Worm (Caenorhabditis elegans) whole organism, L1 larva: ENCODE data around the gene ceh-38.
A peak's percentile ranks its signal among the peaks of the same experiment; 100 is the strongest.

Source experiments
- C04F5.9 ChIP-seq: sonication (generic microtip); optimal IDR thresholded peaks from 2 replicates; lab custom pipeline; 2016; ENCODE audit warnings: missing genetic modification characterization, missing compliant biosample characterization
- C16A3.4 ChIP-seq: fragments of 150-350 bp; optimal IDR thresholded peaks from 2 replicates; lab custom pipeline; 2014; ENCODE audit warnings: missing biosample characterization, missing genetic modification characterization
- C34B4.2 ChIP-seq: sonication (generic microtip); optimal IDR thresholded peaks from 2 replicates; lab custom pipeline; 2017; ENCODE audit warnings: mild to moderate bottlenecking, missing genetic modification characterization, missing compliant biosample characterization
- F16B12.6 ChIP-seq: fragments of 150-350 bp; optimal IDR thresholded peaks from 2 replicates; lab custom pipeline; 2014; ENCODE audit warnings: missing biosample characterization, missing genetic modification characterization
- alr-1 ChIP-seq: fragments of 200-800 bp; sonication (Bioruptor generic); optimal IDR thresholded peaks from 2 replicates; lab custom pipeline; 2018; ENCODE audit warnings: borderline replicate concordance, mild to moderate bottlenecking, missing genetic modification characterization, missing compliant biosample characterization
- aly-2 ChIP-seq: fragments of 150-350 bp; optimal IDR thresholded peaks from 2 replicates; lab custom pipeline; 2014; ENCODE audit warnings: missing biosample characterization, missing genetic modification characterization
- blmp-1 ChIP-seq: fragments of 150-350 bp; optimal IDR thresholded peaks from 2 replicates; lab custom pipeline; 2014; ENCODE audit warnings: missing biosample characterization, missing genetic modification characterization
- ceh-63 ChIP-seq: fragments of 200-800 bp; sonication (Bioruptor generic); optimal IDR thresholded peaks from 2 replicates; lab custom pipeline; 2018; ENCODE audit warnings: mild to moderate bottlenecking, missing genetic modification characterization, missing compliant biosample characterization
- ceh-82 ChIP-seq, 3 experiments: fragments of 150-350 bp in 1 of 3; sonication (generic microtip) in 2 of 3; optimal IDR thresholded peaks; 2 replicates each; lab custom pipeline; 2014 to 2017; ENCODE audit warnings: missing biosample characterization in 3 of 3, missing genetic modification characterization in 3 of 3
- ceh-88 ChIP-seq: fragments of 200-800 bp; sonication (Bioruptor generic); IDR thresholded peaks from 2 replicates; pipeline ENCODE4 v1.3.6; 2022; ENCODE audit warnings: missing genetic modification characterization, missing compliant biosample characterization
- ceh-90 ChIP-seq: sonication (generic microtip); optimal IDR thresholded peaks from 2 replicates; lab custom pipeline; 2016; ENCODE audit warnings: missing genetic modification characterization, missing compliant biosample characterization
- ces-1 ChIP-seq: fragments of 150-350 bp; optimal IDR thresholded peaks from 2 replicates; lab custom pipeline; 2014; ENCODE audit warnings: missing biosample characterization, missing genetic modification reagents, missing genetic modification characterization
- dpl-1 ChIP-seq, 3 experiments: fragments of 150-350 bp in 2 of 3; sonication (generic microtip) in 1 of 3; optimal IDR thresholded peaks; 2 replicates each; lab custom pipeline; 2014 to 2017; ENCODE audit warnings: missing biosample characterization in 3 of 3, missing genetic modification characterization in 3 of 3, missing genetic modification reagents in 3 of 3
- dsc-1 ChIP-seq: sonication (generic microtip); optimal IDR thresholded peaks from 2 replicates; lab custom pipeline; 2016; ENCODE audit warnings: mild to moderate bottlenecking, missing genetic modification characterization, missing compliant biosample characterization
- egl-13 ChIP-seq: sonication (generic microtip); optimal IDR thresholded peaks from 2 replicates; lab custom pipeline; 2016; ENCODE audit warnings: missing genotype, missing genetic modification reagents, missing genetic modification characterization, missing compliant biosample characterization
- elt-2 ChIP-seq: sonication (generic microtip); optimal IDR thresholded peaks from 2 replicates; lab custom pipeline; 2016; ENCODE audit warnings: missing genetic modification characterization, mild to moderate bottlenecking, inconsistent platforms, missing compliant biosample characterization, missing genetic modification reagents
- elt-3 ChIP-seq, 6 experiments: fragments of 150-350 bp in 1 of 6; sonication (generic microtip); optimal IDR thresholded peaks; 2 replicates each; lab custom pipeline; 2017 to 2018; ENCODE audit warnings: missing biosample characterization in 6 of 6, missing genetic modification characterization in 6 of 6, inconsistent platforms in 1 of 6
- ets-5 ChIP-seq: fragments of 200-800 bp; sonication (Bioruptor generic); IDR thresholded peaks from 2 replicates; pipeline ENCODE4 v1.3.6; 2022; ENCODE audit warnings: missing genetic modification characterization, missing compliant biosample characterization
- fkh-10 ChIP-seq: sonication (generic microtip); optimal IDR thresholded peaks from 2 replicates; lab custom pipeline; 2017; ENCODE audit warnings: missing biosample characterization, missing genetic modification reagents, missing genetic modification characterization
- fkh-4 ChIP-seq: sonication (generic microtip); optimal IDR thresholded peaks from 2 replicates; lab custom pipeline; 2016; ENCODE audit warnings: missing compliant biosample characterization, missing genetic modification characterization, borderline replicate concordance
- fkh-8 ChIP-seq: sonication (generic microtip); optimal IDR thresholded peaks from 2 replicates; lab custom pipeline; 2016; ENCODE audit warnings: mild to moderate bottlenecking, missing genetic modification characterization, missing compliant biosample characterization
- hlh-4 ChIP-seq: sonication (generic microtip); optimal IDR thresholded peaks from 2 replicates; lab custom pipeline; 2016; ENCODE audit warnings: mild to moderate bottlenecking, missing genetic modification characterization, missing compliant biosample characterization
- hpl-2 ChIP-seq: fragments of 150-350 bp; optimal IDR thresholded peaks from 2 replicates; lab custom pipeline; 2014; ENCODE audit warnings: missing biosample characterization, missing genetic modification reagents, missing genetic modification characterization
- irx-1 ChIP-seq: sonication (generic microtip); optimal IDR thresholded peaks from 2 replicates; lab custom pipeline; 2016; ENCODE audit warnings: missing genetic modification characterization, missing compliant biosample characterization
- isw-1 ChIP-seq: fragments of 200-800 bp; sonication (Bioruptor generic); IDR thresholded peaks from 2 replicates; pipeline ENCODE4 v1.3.6; 2022; ENCODE audit warnings: missing genetic modification characterization, missing compliant biosample characterization
- lin-13 ChIP-seq: fragments of 150-350 bp; optimal IDR thresholded peaks from 2 replicates; lab custom pipeline; 2014; ENCODE audit warnings: missing biosample characterization, missing genetic modification reagents, missing genetic modification characterization
- lin-14 ChIP-seq: fragments of 200-800 bp; sonication (Bioruptor generic); optimal IDR thresholded peaks from 2 replicates; lab custom pipeline; 2018; ENCODE audit warnings: mild to moderate bottlenecking, missing genetic modification characterization, moderate library complexity, missing compliant biosample characterization
- lir-3 ChIP-seq: sonication (generic microtip); optimal IDR thresholded peaks from 2 replicates; lab custom pipeline; 2016; ENCODE audit warnings: mild to moderate bottlenecking, missing genetic modification characterization, moderate library complexity, missing compliant biosample characterization; ENCODE audit not compliant: poor library complexity
- lsy-2 ChIP-seq, 2 experiments: fragments of 150-350 bp; optimal IDR thresholded peaks; 2 replicates each; lab custom pipeline; 2014; ENCODE audit warnings: missing biosample characterization in 2 of 2, missing genetic modification characterization in 2 of 2
- mab-9 ChIP-seq: fragments of 200-800 bp; sonication (Bioruptor generic); IDR thresholded peaks from 2 replicates; pipeline ENCODE4 v1.3.6; 2022; ENCODE audit warnings: missing genetic modification reagents, missing genetic modification characterization, missing compliant biosample characterization
- mdl-1 ChIP-seq, 2 experiments: fragments of 150-350 bp; optimal IDR thresholded peaks; 2 replicates each; lab custom pipeline; 2014 to 2017; ENCODE audit warnings: missing biosample characterization in 2 of 2, missing genetic modification characterization in 2 of 2, inconsistent platforms in 1 of 2
- mep-1 ChIP-seq: fragments of 150-350 bp; optimal IDR thresholded peaks from 2 replicates; lab custom pipeline; 2014; ENCODE audit warnings: missing biosample characterization, missing genetic modification characterization
- nhr-19 ChIP-seq: fragments of 200-800 bp; sonication (Bioruptor generic); conservative IDR thresholded peaks from 2 replicates; pipeline ENCODE4 v1.3.6; 2022; ENCODE audit warnings: missing genetic modification characterization, missing compliant biosample characterization
- nhr-20 ChIP-seq: sonication (generic microtip); optimal IDR thresholded peaks from 2 replicates; lab custom pipeline; 2016; ENCODE audit warnings: mild to moderate bottlenecking, missing genetic modification characterization, missing compliant biosample characterization
- nhr-237 ChIP-seq: fragments of 150-350 bp; optimal IDR thresholded peaks from 2 replicates; lab custom pipeline; 2014; ENCODE audit warnings: missing biosample characterization, missing genetic modification characterization
- nhr-71 ChIP-seq: sonication (generic microtip); optimal IDR thresholded peaks from 2 replicates; lab custom pipeline; 2016; ENCODE audit warnings: mild to moderate bottlenecking, missing genetic modification characterization, moderate library complexity, missing compliant biosample characterization
- nhr-84 ChIP-seq: sonication (generic microtip); optimal IDR thresholded peaks from 2 replicates; lab custom pipeline; 2017; ENCODE audit warnings: missing biosample characterization, missing genetic modification characterization
- nhr-85 ChIP-seq: sonication (generic microtip); peaks from one replicate; lab custom pipeline; 2016; ENCODE audit warnings: missing genetic modification characterization, inconsistent platforms, missing compliant biosample characterization
- nhr-90 ChIP-seq: sonication (generic microtip); optimal IDR thresholded peaks from 2 replicates; lab custom pipeline; 2016; ENCODE audit warnings: mild to moderate bottlenecking, missing genetic modification characterization, missing compliant biosample characterization; ENCODE audit not compliant: poor library complexity
- pag-3 ChIP-seq: sonication (generic microtip); optimal IDR thresholded peaks from 2 replicates; lab custom pipeline; 2017; ENCODE audit warnings: missing genetic modification characterization, mild to moderate bottlenecking, missing compliant biosample characterization, antibody characterized with exemption, borderline replicate concordance; ENCODE audit not compliant: insufficient read depth
- pqm-1 ChIP-seq: sonication (generic microtip); optimal IDR thresholded peaks from 3 replicates; lab custom pipeline; 2017; ENCODE audit warnings: missing biosample characterization, missing genetic modification characterization
- skn-1 ChIP-seq: fragments of 150-350 bp; optimal IDR thresholded peaks from 2 replicates; lab custom pipeline; 2014; ENCODE audit warnings: missing biosample characterization, missing genetic modification characterization
- snu-23 ChIP-seq: sonication (generic microtip); optimal IDR thresholded peaks from 2 replicates; lab custom pipeline; 2016; ENCODE audit warnings: missing genetic modification characterization, missing compliant biosample characterization
- sox-4 ChIP-seq: sonication (generic microtip); optimal IDR thresholded peaks from 2 replicates; lab custom pipeline; 2016; ENCODE audit warnings: missing genetic modification characterization, missing compliant biosample characterization
- sptf-1 ChIP-seq: fragments of 150-350 bp; optimal IDR thresholded peaks from 2 replicates; lab custom pipeline; 2014; ENCODE audit warnings: missing biosample characterization, missing genetic modification characterization
- sup-37 ChIP-seq: fragments of 200-800 bp; sonication (Bioruptor generic); optimal IDR thresholded peaks from 2 replicates; lab custom pipeline; 2018; ENCODE audit warnings: mild to moderate bottlenecking, missing genetic modification characterization, missing compliant biosample characterization
- swsn-7 ChIP-seq: sonication (generic microtip); optimal IDR thresholded peaks from 2 replicates; lab custom pipeline; 2016; ENCODE audit warnings: missing genetic modification characterization, missing compliant biosample characterization
- tlp-1 ChIP-seq: fragments of 150-350 bp; optimal IDR thresholded peaks from 2 replicates; lab custom pipeline; 2014; ENCODE audit warnings: missing biosample characterization, missing genetic modification characterization
- unc-30 ChIP-seq: sonication (generic microtip); optimal IDR thresholded peaks from 2 replicates; lab custom pipeline; 2017; ENCODE audit warnings: missing biosample characterization, missing genetic modification characterization
- unc-62 ChIP-seq: fragments of 150-350 bp; optimal IDR thresholded peaks from 2 replicates; lab custom pipeline; 2014; ENCODE audit warnings: missing biosample characterization, missing genetic modification reagents, missing genetic modification characterization
- unc-86 ChIP-seq: sonication (generic microtip); optimal IDR thresholded peaks from 2 replicates; lab custom pipeline; 2016; ENCODE audit warnings: missing genetic modification characterization, missing compliant biosample characterization
- unc-98 ChIP-seq: fragments of 200-800 bp; sonication (Bioruptor generic); IDR thresholded peaks from 2 replicates; pipeline ENCODE4 v1.3.6; 2022; ENCODE audit warnings: missing genetic modification characterization, missing compliant biosample characterization
- vab-15 ChIP-seq: sonication (generic microtip); optimal IDR thresholded peaks from 2 replicates; lab custom pipeline; 2017; ENCODE audit warnings: missing genotype, mild to moderate bottlenecking, missing genetic modification characterization, missing compliant biosample characterization

The ceh-38 gene

DNA sequence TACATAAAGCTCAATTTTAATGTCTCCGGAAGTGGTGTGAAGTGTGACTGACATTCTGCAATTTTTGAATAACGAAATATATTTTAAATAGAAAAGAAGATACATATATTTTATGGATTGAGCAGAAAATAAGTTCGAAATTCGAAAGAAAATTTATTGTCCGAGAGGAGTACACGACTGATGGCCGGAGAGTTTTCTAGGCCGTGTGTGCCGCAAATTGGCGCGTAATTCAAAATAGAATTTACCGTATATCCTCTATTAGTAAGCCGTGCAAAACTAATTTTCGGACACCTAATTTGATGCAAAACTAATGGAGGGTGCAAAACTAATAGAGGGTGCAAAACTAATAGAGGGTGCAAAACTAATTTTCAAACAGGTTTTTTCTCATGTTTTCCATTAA, 38.0 kb upstream of the ceh-38 start, which contains the start of gene cyn-10:
Gene cyn-10 (minus strand): TSS at position 57 of the 400 bp plus-strand sequence.
- peak; percentile 95 for TF ChIP-seq sox-4
- peak; percentile 87 for TF ChIP-seq isw-1 (GFP tag; lab: Robert Waterston, UW)
- TF ChIP-seq nhr-20 (tag; lab: Kevin White, UChicago), result peak; percentile 92
- TF ChIP-seq pqm-1 (tag; lab: Kevin White, UChicago), result no peak
- TF ChIP-seq nhr-90 (tag; lab: Kevin White, UChicago), result peak; percentile 96
- TF ChIP-seq dsc-1, result peak; percentile 97
- TF ChIP-seq lir-3 (tag; lab: Kevin White, UChicago), result peak; percentile 97
- TF ChIP-seq ceh-63 (GFP tag; lab: Kevin White, UChicago), result peak; percentile 79
- TF ChIP-seq nhr-84 (tag; lab: Kevin White, UChicago), result no peak
- TF ChIP-seq elt-2 (tag; lab: Kevin White, UChicago), result peak; percentile 82
- peak; percentile 96 for TF ChIP-seq egl-13
- no peak for TF ChIP-seq alr-1 (tag; lab: Kevin White, UChicago)
- peak; percentile 93 for TF ChIP-seq swsn-7 (tag; lab: Kevin White, UChicago)
- TF ChIP-seq pag-3, result no peak
- peak; percentile 94 for TF ChIP-seq nhr-71 (tag; lab: Kevin White, UChicago)
- peak in 1 of 2 experiments; percentile 29 for TF ChIP-seq mdl-1 (tag; optimal IDR thresholded peaks at IDR 0.05; lab: Kevin White, UChicago)
- peak; percentile 88 for TF ChIP-seq ceh-88
- TF ChIP-seq ets-5 (GFP tag; lab: Robert Waterston, UW), result no peak
- TF ChIP-seq fkh-4 (tag; lab: Kevin White, UChicago), result peak; percentile 98
- TF ChIP-seq unc-86 (tag; lab: Kevin White, UChicago), result peak; percentile 84
- TF ChIP-seq fkh-10 (GFP tag; lab: Kevin White, UChicago), result no peak
- TF ChIP-seq sup-37, result peak; percentile 71
- TF ChIP-seq unc-98 (GFP tag; lab: Robert Waterston, UW), result peak; percentile 97
- TF ChIP-seq tlp-1 (tag; lab: Kevin White, UChicago), result no peak
- peak in 2 of 6 experiments; percentile 52 to 71 for TF ChIP-seq elt-3 (tag; optimal IDR thresholded peaks at IDR 0.05; lab: Kevin White, UChicago)
- peak; percentile 67 to 80 (median 72) for TF ChIP-seq ceh-82 (tag; optimal IDR thresholded peaks at IDR 0.05; lab: Kevin White, UChicago)
- no peak for TF ChIP-seq ces-1
- peak; percentile 95 for TF ChIP-seq C04F5.9
- no peak for TF ChIP-seq unc-62 (GFP tag; lab: Kevin White, UChicago)
- peak; percentile 96 for TF ChIP-seq nhr-85
- peak; percentile 31 for TF ChIP-seq lin-13
- no peak for TF ChIP-seq sptf-1
- peak; percentile 98 for TF ChIP-seq irx-1
- no peak for TF ChIP-seq unc-30 (tag; lab: Kevin White, UChicago)
- no peak for TF ChIP-seq aly-2 (tag; lab: Kevin White, UChicago)
- TF ChIP-seq snu-23 (GFP tag; lab: Kevin White, UChicago), result peak; percentile 89
- TF ChIP-seq mab-9 (GFP tag; lab: Robert Waterston, UW), result peak; percentile 95
- peak; percentile 91 for TF ChIP-seq hlh-4 (tag; lab: Kevin White, UChicago)
- TF ChIP-seq hpl-2 (GFP tag; lab: Kevin White, UChicago), result no peak
- TF ChIP-seq lsy-2 (tag; optimal IDR thresholded peaks at IDR 0.05; lab: Kevin White, UChicago), result peak; percentile 76 to 85
- TF ChIP-seq dpl-1 (GFP tag; optimal IDR thresholded peaks at IDR 0.05; lab: Kevin White, UChicago), result peak; percentile 94 to 96 (median 96)
- TF ChIP-seq lin-14, result peak; percentile 81
- TF ChIP-seq skn-1 (tag; lab: Kevin White, UChicago), result peak; percentile 58
- TF ChIP-seq C34B4.2, result peak; percentile 13
- no peak for TF ChIP-seq nhr-237 (tag; lab: Kevin White, UChicago)
- peak; percentile 66 for TF ChIP-seq mep-1 (tag; lab: Kevin White, UChicago)
- peak; percentile 61 for TF ChIP-seq blmp-1 (tag; lab: Kevin White, UChicago)
- TF ChIP-seq ceh-90 (tag; lab: Kevin White, UChicago), result peak; percentile 99
- peak; percentile 77 for TF ChIP-seq fkh-8
- TF ChIP-seq C16A3.4, result peak; percentile 49
- peak; percentile 72 for TF ChIP-seq vab-15 (tag; lab: Kevin White, UChicago)
- TF ChIP-seq nhr-19, result peak; percentile 95
- peak; percentile 30 for TF ChIP-seq F16B12.6 (tag; lab: Kevin White, UChicago)
